Worm (Caenorhabditis elegans): ENCODE results near the gene M117.6.

Gene M117.6

DNA sequence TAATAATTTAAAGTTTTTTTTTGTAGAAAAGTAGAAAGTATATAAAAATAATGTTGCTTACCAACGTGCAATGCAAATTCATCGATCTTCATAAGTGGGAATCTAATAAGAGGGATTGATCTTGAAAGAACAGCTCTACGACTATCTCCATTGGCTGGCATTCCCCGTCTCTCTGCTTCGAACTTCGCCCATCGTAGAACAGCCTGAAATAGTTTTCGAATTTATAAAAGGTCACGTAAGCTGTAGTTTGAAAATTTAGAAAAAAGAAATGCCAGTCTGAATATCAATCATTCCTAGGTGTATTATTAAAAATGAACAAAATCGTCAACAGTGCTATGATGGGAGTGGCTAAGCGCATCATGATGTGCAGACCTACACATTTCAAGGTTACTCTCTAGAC lies 24.0 kb upstream of the M117.6 start, which contains the start of gene F38H4.5:
F38H4.5 (plus strand) TSS at position 301 of the 400 bp plus-strand sequence.
- TF ChIP-seq sdc-2 (tag; optimal IDR thresholded peaks at IDR 0.05) = no peak
- no peak for TF ChIP-seq fkh-10 (GFP tag; optimal IDR thresholded peaks at IDR 0.05)
- TF ChIP-seq hlh-30 (tag; optimal IDR thresholded peaks at IDR 0.05; ENCODE audit: insufficient read depth) = no peak
- no peak for TF ChIP-seq T23F11.4 (GFP tag; optimal IDR thresholded peaks at IDR 0.05)

DNA sequence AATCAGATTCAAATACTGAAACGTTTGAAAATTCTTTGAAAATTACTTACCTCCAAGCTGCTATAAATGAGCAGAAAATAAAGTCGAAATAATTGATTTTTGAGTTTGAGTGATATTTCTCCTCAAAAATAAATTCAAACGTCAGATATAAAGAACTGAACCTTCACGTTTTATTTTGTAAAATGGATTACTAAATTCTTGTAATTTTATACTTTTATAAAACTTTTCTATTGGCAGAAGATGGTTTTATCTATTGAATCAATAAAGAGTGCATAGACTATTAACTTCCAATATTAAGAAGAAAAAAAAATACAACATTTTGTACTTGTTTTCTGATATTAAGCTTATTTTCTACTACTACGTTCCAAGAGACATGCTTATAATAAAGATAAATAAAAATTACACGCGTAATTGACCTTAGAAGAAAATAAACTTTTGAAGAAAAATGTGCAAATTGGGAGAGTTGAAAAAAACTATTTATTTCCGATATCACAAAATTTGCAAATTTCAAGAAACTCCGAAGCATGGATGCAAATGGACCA lies 19.9 kb upstream of the M117.6 start, which contains the start of the genes F38H4.6 and F38H4.4:
F38H4.6 (minus strand) TSS at position 101 of the 542 bp plus-strand sequence.
F38H4.4 (plus strand) TSS at position 492 of the 542 bp plus-strand sequence.
- TF ChIP-seq ceh-31 (tag; optimal IDR thresholded peaks at IDR 0.05) (no peak), ceh-19 (GFP tag; optimal IDR thresholded peaks at IDR 0.05) (no peak), pag-3 (tag; optimal IDR thresholded peaks at IDR 0.05; ENCODE audit: borderline replicate concordance) (no peak), sox-4 (tag; optimal IDR thresholded peaks at IDR 0.05) (no peak), tbx-7 (tag; optimal IDR thresholded peaks at IDR 0.05) (no peak), ahr-1 (tag; optimal IDR thresholded peaks at IDR 0.05) (no peak), ceh-14 (tag; optimal IDR thresholded peaks at IDR 0.05) (no peak), ceh-18 (tag; optimal IDR thresholded peaks at IDR 0.05) (no peak), rnt-1 (tag; optimal IDR thresholded peaks at IDR 0.05) (no peak), tbx-2 (tag; optimal IDR thresholded peaks at IDR 0.05) (no peak), K02D7.2 (tag; optimal IDR thresholded peaks at IDR 0.05) (no peak), zip-5 (tag; optimal IDR thresholded peaks at IDR 0.05) (no peak), lim-6 (tag; optimal IDR thresholded peaks at IDR 0.05) (no peak), C08G9.2 (tag; optimal IDR thresholded peaks at IDR 0.05) (no peak), elt-4 (tag; optimal IDR thresholded peaks at IDR 0.05) (no peak), eyg-1 (tag; optimal IDR thresholded peaks at IDR 0.05) (no peak), gmeb-2 (tag; optimal IDR thresholded peaks at IDR 0.05) (no peak), unc-3 (GFP tag; conservative IDR thresholded peaks at IDR 0.05) (no peak), unc-3 (tag; optimal IDR thresholded peaks at IDR 0.05) (no peak), sdc-2 (tag; optimal IDR thresholded peaks at IDR 0.05) (no peak), pha-2 (tag; optimal IDR thresholded peaks at IDR 0.05) (no peak)

DNA sequence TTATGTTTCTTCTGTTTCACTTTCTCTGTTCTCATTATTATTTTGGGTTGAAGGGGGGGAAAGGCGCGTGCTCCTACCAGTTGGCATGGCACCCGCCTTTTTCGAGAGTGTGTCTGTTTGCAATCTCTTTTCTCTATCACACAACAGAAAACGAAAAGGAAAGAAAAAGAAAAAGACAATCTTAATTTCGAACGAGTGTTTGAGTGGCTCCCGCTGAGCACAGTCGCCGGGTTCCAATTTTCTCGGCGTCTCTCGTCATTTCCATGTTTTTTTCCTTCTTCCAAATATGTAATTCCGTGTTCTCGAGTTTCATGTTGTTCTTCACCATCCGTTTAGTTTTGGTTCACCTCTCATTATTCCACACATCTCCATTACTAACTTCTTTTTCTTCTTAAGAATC lies 14.2 kb upstream of the M117.6 start, which contains the start of gene F38H4.3:
F38H4.3 (plus strand) TSS at position 301 of the 400 bp plus-strand sequence.
- TF ChIP-seq ceh-2 (tag; optimal IDR thresholded peaks at IDR 0.05) = no peak
- TF ChIP-seq pha-2 (tag; optimal IDR thresholded peaks at IDR 0.05) = no peak

DNA sequence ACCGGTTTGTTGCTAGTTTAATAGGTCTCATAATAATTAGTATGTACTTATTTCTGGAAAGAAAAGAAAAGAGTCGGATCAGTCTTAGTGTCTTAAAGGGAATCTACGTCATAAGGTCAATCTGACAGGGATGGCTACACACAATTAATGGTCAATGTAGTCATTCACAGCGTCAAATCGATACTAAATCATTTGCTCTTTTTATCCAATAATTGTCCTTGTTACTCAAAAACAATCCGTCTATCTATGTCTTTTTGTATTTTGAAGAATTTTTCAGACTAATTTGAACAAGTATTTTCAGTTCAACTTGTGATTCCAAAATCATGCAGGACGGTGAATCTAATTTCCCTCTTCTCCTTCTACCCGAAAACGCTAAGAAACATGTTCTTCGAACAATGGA lies 10.7 kb upstream of the M117.6 start, which contains the start of gene fbxb-3:
fbxb-3 (plus strand) TSS at position 301 of the 400 bp plus-strand sequence.
- TF ChIP-seq hlh-6 (tag; optimal IDR thresholded peaks at IDR 0.05) = no peak
- TF ChIP-seq ceh-45 (GFP tag; IDR thresholded peaks at IDR 0.05) = no peak
- no peak for TF ChIP-seq F13H6.1 (tag; optimal IDR thresholded peaks at IDR 0.05)
- no peak for TF ChIP-seq hlh-8 (tag; optimal IDR thresholded peaks at IDR 0.05)
- TF ChIP-seq ahr-1 (tag; optimal IDR thresholded peaks at IDR 0.05) = no peak
- no peak for TF ChIP-seq fkh-10 (GFP tag; optimal IDR thresholded peaks at IDR 0.05)
- no peak for TF ChIP-seq pax-1 (tag; optimal IDR thresholded peaks at IDR 0.05)
- no peak for TF ChIP-seq lim-6 (tag; optimal IDR thresholded peaks at IDR 0.05)
- TF ChIP-seq ceh-9 (tag; optimal IDR thresholded peaks at IDR 0.05) = no peak
- TF ChIP-seq pros-1 (tag; optimal IDR thresholded peaks at IDR 0.05) = no peak
- TF ChIP-seq pha-2 (tag; optimal IDR thresholded peaks at IDR 0.05) = no peak
- TF ChIP-seq ceh-24 (tag; optimal IDR thresholded peaks at IDR 0.05) = no peak
- TF ChIP-seq ceh-6 (GFP tag; optimal IDR thresholded peaks at IDR 0.05) = no peak
- TF ChIP-seq unc-42 (tag; optimal IDR thresholded peaks at IDR 0.05) = no peak
- no peak for TF ChIP-seq K02D7.2 (tag; optimal IDR thresholded peaks at IDR 0.05)
- no peak for TF ChIP-seq fkh-6 (tag; optimal IDR thresholded peaks at IDR 0.05)

Data from whole organism, late embryonic.